Worm (Caenorhabditis elegans) whole organism, early embryonic: ENCODE results near the gene gpr-2.

Source experiments
- B0310.2 ChIP-seq: sonication (generic microtip); optimal IDR thresholded peaks from 2 replicates; lab custom pipeline; 2016; ENCODE audit warnings: mild to moderate bottlenecking, missing genetic modification characterization, missing compliant biosample characterization
- F13C5.2 ChIP-seq: sonication (generic microtip); optimal IDR thresholded peaks from 2 replicates; lab custom pipeline; 2017; ENCODE audit warnings: mild to moderate bottlenecking, missing genetic modification characterization, inconsistent platforms, missing compliant biosample characterization
- aly-1 ChIP-seq: sonication (generic microtip); optimal IDR thresholded peaks from 2 replicates; lab custom pipeline; 2016; ENCODE audit warnings: missing genetic modification characterization, missing compliant biosample characterization
- ama-1 ChIP-seq: fragments of 150-350 bp; optimal IDR thresholded peaks from 2 replicates; lab custom pipeline; 2014
- ceh-13 ChIP-seq: fragments of 200-800 bp; sonication (Bioruptor generic); optimal IDR thresholded peaks from 2 replicates; lab custom pipeline; 2018; ENCODE audit warnings: mild to moderate bottlenecking, missing genetic modification characterization, missing compliant biosample characterization
- ceh-36 ChIP-seq: sonication (generic microtip); optimal IDR thresholded peaks from 2 replicates; lab custom pipeline; 2016; ENCODE audit warnings: missing genetic modification characterization, inconsistent platforms, missing compliant biosample characterization
- ets-7 ChIP-seq: sonication (generic microtip); optimal IDR thresholded peaks from 2 replicates; lab custom pipeline; 2016; ENCODE audit warnings: missing genotype, missing genetic modification characterization, missing compliant biosample characterization
- flt-1 ChIP-seq: fragments of 200-800 bp; sonication (Bioruptor generic); IDR thresholded peaks from 2 replicates; pipeline ENCODE4 v1.3.6; 2022; ENCODE audit warnings: missing genetic modification characterization, missing compliant biosample characterization
- hmbx-1 ChIP-seq: sonication (generic microtip); optimal IDR thresholded peaks from 2 replicates; lab custom pipeline; 2016; ENCODE audit warnings: mild to moderate bottlenecking, missing genetic modification characterization, missing compliant biosample characterization
- hmg-4 ChIP-seq: fragments of 200-800 bp; sonication (Bioruptor generic); optimal IDR thresholded peaks from 2 replicates; lab custom pipeline; 2018; ENCODE audit warnings: mild to moderate bottlenecking, missing genetic modification characterization, missing compliant biosample characterization
- hnd-1 ChIP-seq: sonication (generic microtip); optimal IDR thresholded peaks from 2 replicates; lab custom pipeline; 2016; ENCODE audit warnings: missing genetic modification characterization, missing compliant biosample characterization
- pes-1 ChIP-seq: fragments of 200-800 bp; sonication (Bioruptor generic); IDR thresholded peaks from 2 replicates; pipeline ENCODE4 v1.3.6; 2022; ENCODE audit warnings: missing genetic modification reagents, missing genetic modification characterization, missing compliant biosample characterization
- scrt-1 ChIP-seq: fragments of 200-800 bp; sonication (Bioruptor generic); IDR thresholded peaks from 2 replicates; pipeline ENCODE4 v1.3.6; 2022; ENCODE audit warnings: missing genetic modification characterization, missing compliant biosample characterization
- sea-1 ChIP-seq: fragments of 200-800 bp; sonication (Bioruptor generic); conservative IDR thresholded peaks from 2 replicates; pipeline ENCODE4 v1.3.6; 2022; ENCODE audit warnings: missing genetic modification characterization, missing compliant biosample characterization
- tbx-11 ChIP-seq: fragments of 200-800 bp; sonication (Bioruptor generic); IDR thresholded peaks from 2 replicates; pipeline ENCODE4 v1.3.6; 2022; ENCODE audit warnings: missing genetic modification characterization, missing compliant biosample characterization
- tbx-37 ChIP-seq: fragments of 200-800 bp; sonication (Bioruptor generic); conservative IDR thresholded peaks from 2 replicates; pipeline ENCODE4 v1.3.6; 2022; ENCODE audit warnings: missing genetic modification reagents, missing genetic modification characterization, missing compliant biosample characterization
- tra-4 ChIP-seq: sonication (generic microtip); optimal IDR thresholded peaks from 2 replicates; lab custom pipeline; 2017; ENCODE audit warnings: missing genetic modification characterization, missing compliant biosample characterization

The gpr-2 gene

ce11 chrIII:9393114-9393780, at the start of gene gpr-2, which contains the start of gene rgr-1:
Gene gpr-2 (minus strand): TSS chrIII:9393164.
Gene rgr-1 (plus strand): TSS chrIII:9393730.
- TF ChIP-seq ceh-13 (GFP tag; lab: Kevin White, UChicago) (no peak), hnd-1 (tag; lab: Kevin White, UChicago) (no peak), tbx-11 (no peak), tbx-37 (no peak), sea-1 (GFP tag; lab: Robert Waterston, UW) (no peak), tra-4 (tag; lab: Kevin White, UChicago) (no peak), flt-1 (GFP tag; lab: Robert Waterston, UW) (no peak), hmg-4 (GFP tag; lab: Kevin White, UChicago) (no peak), B0310.2 (tag; lab: Kevin White, UChicago) (no peak), F13C5.2 (tag; lab: Kevin White, UChicago) (no peak), scrt-1 (GFP tag; lab: Robert Waterston, UW) (no peak)

ce11 chrIII:9441133-9441532, 48.2 kb upstream of the gpr-2 start, which contains the start of gene emb-30:
Gene emb-30 (minus strand): TSS chrIII:9441460.
- TF ChIP-seq hnd-1 (tag; lab: Kevin White, UChicago) (no peak), hmbx-1 (tag; lab: Kevin White, UChicago) (no peak), tra-4 (tag; lab: Kevin White, UChicago) (no peak), pes-1 (no peak), ama-1 (lab: Kevin White, UChicago) (no peak), tbx-11 (no peak), hmg-4 (GFP tag; lab: Kevin White, UChicago) (no peak), tbx-37 (no peak), flt-1 (GFP tag; lab: Robert Waterston, UW) (no peak), sea-1 (GFP tag; lab: Robert Waterston, UW) (no peak), ceh-36 (tag; lab: Kevin White, UChicago) (no peak), aly-1 (tag; lab: Kevin White, UChicago) (no peak), B0310.2 (tag; lab: Kevin White, UChicago) (no peak), F13C5.2 (tag; lab: Kevin White, UChicago) (no peak), ceh-13 (GFP tag; lab: Kevin White, UChicago) (no peak), ets-7 (tag; lab: Kevin White, UChicago) (no peak), scrt-1 (GFP tag; lab: Robert Waterston, UW) (no peak)

- TF ChIP-seq pes-1 (no peak), flt-1 (GFP tag; lab: Robert Waterston, UW) (no peak), aly-1 (tag; lab: Kevin White, UChicago) (no peak), tbx-37 (no peak), ceh-13 (GFP tag; lab: Kevin White, UChicago) (no peak), ceh-36 (tag; lab: Kevin White, UChicago) (no peak), hmbx-1 (tag; lab: Kevin White, UChicago) (no peak), scrt-1 (GFP tag; lab: Robert Waterston, UW) (no peak), B0310.2 (tag; lab: Kevin White, UChicago) (no peak), hnd-1 (tag; lab: Kevin White, UChicago) (no peak), ets-7 (tag; lab: Kevin White, UChicago) (no peak)
Measured at ce11 chrIII:9439399-9439798, 46.4 kb upstream of the gpr-2 start, which contains the start of gene F54C8.1. Gene F54C8.1 (plus strand): TSS chrIII:9439699.

- TF ChIP-seq ceh-36 (tag; lab: Kevin White, UChicago) (no peak), hmg-4 (GFP tag; lab: Kevin White, UChicago) (no peak), hmbx-1 (tag; lab: Kevin White, UChicago) (no peak), B0310.2 (tag; lab: Kevin White, UChicago) (no peak), tbx-11 (no peak), scrt-1 (GFP tag; lab: Robert Waterston, UW) (no peak), tbx-37 (no peak), F13C5.2 (tag; lab: Kevin White, UChicago) (no peak), sea-1 (GFP tag; lab: Robert Waterston, UW) (no peak), aly-1 (tag; lab: Kevin White, UChicago) (no peak), tra-4 (tag; lab: Kevin White, UChicago) (no peak), ets-7 (tag; lab: Kevin White, UChicago) (no peak)
Measured at ce11 chrIII:9434999-9435398, 42.0 kb upstream of the gpr-2 start.

ce11 chrIII:9433576-9434107, 40.7 kb upstream of the gpr-2 start, which contains the start of gene cpar-1:
Gene cpar-1 (plus strand): TSS chrIII:9434057.
- TF ChIP-seq hnd-1 (tag; lab: Kevin White, UChicago) (no peak), hmg-4 (GFP tag; lab: Kevin White, UChicago) (no peak), aly-1 (tag; lab: Kevin White, UChicago) (no peak), ceh-36 (tag; lab: Kevin White, UChicago) (no peak), F13C5.2 (tag; lab: Kevin White, UChicago) (no peak), tra-4 (tag; lab: Kevin White, UChicago) (no peak), ets-7 (tag; lab: Kevin White, UChicago) (no peak), ama-1 (lab: Kevin White, UChicago) (no peak), pes-1 (no peak), ceh-13 (GFP tag; lab: Kevin White, UChicago) (no peak), scrt-1 (GFP tag; lab: Robert Waterston, UW) (no peak), B0310.2 (tag; lab: Kevin White, UChicago) (no peak), tbx-11 (no peak), flt-1 (GFP tag; lab: Robert Waterston, UW) (no peak)

ce11 chrIII:9426301-9426700, 33.3 kb upstream of the gpr-2 start, which contains the start of gene T26G10.5:
Gene T26G10.5 (minus strand): TSS chrIII:9426401.
- TF ChIP-seq ama-1 (lab: Kevin White, UChicago) = no peak
- TF ChIP-seq flt-1 (GFP tag; lab: Robert Waterston, UW) = no peak
- TF ChIP-seq hnd-1 (tag; lab: Kevin White, UChicago) = no peak
- TF ChIP-seq ceh-13 (GFP tag; lab: Kevin White, UChicago) = no peak
- TF ChIP-seq scrt-1 (GFP tag; lab: Robert Waterston, UW) = no peak
- no peak for TF ChIP-seq B0310.2 (tag; lab: Kevin White, UChicago)
